Fruit fly (Drosophila melanogaster) whole organism, embryonic: Measurements from ENCODE around the gene CG8051.

Source experiments
- Antp ChIP-seq: fragments of 200-800 bp; sonication (Bioruptor generic); optimal IDR thresholded peaks from 3 replicates; lab custom pipeline; 2016; ENCODE audit warnings: missing biosample characterization, missing genetic modification characterization
- B-H2 ChIP-seq: fragments of 200-800 bp; sonication (Bioruptor generic); optimal IDR thresholded peaks from 2 replicates; lab custom pipeline; 2018; ENCODE audit warnings: missing biosample characterization, mild to moderate bottlenecking, missing genetic modification characterization
- BEAF-32 ChIP-seq: fragments of 200-800 bp; sonication (Bioruptor generic); optimal IDR thresholded peaks from 3 replicates; lab custom pipeline; 2017; ENCODE audit warnings: missing biosample characterization, missing genetic modification characterization, mild to moderate bottlenecking, moderate library complexity, missing genetic modification reagents
- Bgb ChIP-seq: fragments of 200-800 bp; sonication (Bioruptor generic); IDR thresholded peaks from 2 replicates; pipeline ENCODE4 v1.3.6; 2022; ENCODE audit warnings: missing biosample characterization, missing genetic modification characterization; ENCODE audit not compliant: partially characterized antibody
- CG11093 ChIP-seq: fragments of 200-800 bp; sonication (Bioruptor generic); IDR thresholded peaks from 3 replicates; pipeline ENCODE4 v1.3.6; 2022; ENCODE audit warnings: missing biosample characterization, missing genetic modification characterization
- CG11398 ChIP-seq: fragments of 200-800 bp; sonication (Bioruptor generic); optimal IDR thresholded peaks from 2 replicates; lab custom pipeline; 2016; ENCODE audit warnings: missing biosample characterization, missing genetic modification characterization
- CG11696 ChIP-seq: fragments of 200-800 bp; sonication (Bioruptor generic); IDR thresholded peaks from 2 replicates; pipeline ENCODE4 v1.3.6; 2022; ENCODE audit warnings: missing biosample characterization, missing genetic modification characterization
- CG1233 ChIP-seq: fragments of 200-800 bp; sonication (Bioruptor generic); optimal IDR thresholded peaks from 4 replicates; lab custom pipeline; 2018; ENCODE audit warnings: missing biosample characterization, mild to moderate bottlenecking, missing genetic modification characterization
- CG14441 ChIP-seq: fragments of 200-800 bp; sonication (Bioruptor generic); IDR thresholded peaks from 2 replicates; pipeline ENCODE4 v1.3.6; 2022; ENCODE audit warnings: missing biosample characterization, missing genetic modification characterization
- CG14710 ChIP-seq: fragments of 200-800 bp; sonication (Bioruptor generic); optimal IDR thresholded peaks from 3 replicates; lab custom pipeline; 2019; ENCODE audit warnings: missing biosample characterization, mild to moderate bottlenecking, missing genetic modification characterization, moderate library complexity
- CG1603 ChIP-seq: fragments of 200-800 bp; sonication (Bioruptor generic); optimal IDR thresholded peaks from 2 replicates; lab custom pipeline; 2019; ENCODE audit warnings: missing biosample characterization, mild to moderate bottlenecking, missing genetic modification characterization, moderate library complexity
- CG17612 ChIP-seq: fragments of 200-800 bp; sonication (Bioruptor generic); IDR thresholded peaks from 2 replicates; pipeline ENCODE4 v1.3.6; 2022; ENCODE audit warnings: missing biosample characterization, missing genetic modification characterization
- CG18476 ChIP-seq: fragments of 200-800 bp; sonication (Bioruptor generic); optimal IDR thresholded peaks from 2 replicates; lab custom pipeline; 2016; ENCODE audit warnings: missing biosample characterization, mild to moderate bottlenecking, missing genetic modification characterization
- CG18599 ChIP-seq: fragments of 200-800 bp; sonication (Bioruptor generic); optimal IDR thresholded peaks from 3 replicates; lab custom pipeline; 2017; ENCODE audit warnings: missing biosample characterization, missing genetic modification characterization, mild to moderate bottlenecking, moderate library complexity, missing genetic modification reagents
- CG6765 ChIP-seq: fragments of 200-800 bp; sonication (Bioruptor generic); optimal IDR thresholded peaks from 3 replicates; lab custom pipeline; 2017; ENCODE audit warnings: missing biosample characterization, mild to moderate bottlenecking, missing genetic modification characterization
- CG6854 ChIP-seq: fragments of 200-800 bp; sonication (Bioruptor generic); optimal IDR thresholded peaks from 3 replicates; lab custom pipeline; 2017; ENCODE audit warnings: missing biosample characterization, mild to moderate bottlenecking, missing genetic modification characterization
- CG7963 ChIP-seq: fragments of 200-800 bp; sonication (Bioruptor generic); IDR thresholded peaks from 3 replicates; pipeline ENCODE4 v1.3.6; 2022; ENCODE audit warnings: missing biosample characterization, missing genetic modification characterization; ENCODE audit not compliant: partially characterized antibody
- CG7987 ChIP-seq: fragments of 200-800 bp; sonication (Bioruptor generic); optimal IDR thresholded peaks from 2 replicates; lab custom pipeline; 2018; ENCODE audit warnings: missing biosample characterization, mild to moderate bottlenecking, missing genetic modification characterization, moderate library complexity
- CG9727 ChIP-seq: fragments of 200-800 bp; sonication (Bioruptor generic); optimal IDR thresholded peaks from 3 replicates; lab custom pipeline; 2017; ENCODE audit warnings: missing biosample characterization, mild to moderate bottlenecking, missing genetic modification characterization
- Deaf1 ChIP-seq: fragments of 200-800 bp; optimal IDR thresholded peaks from 3 replicates; lab custom pipeline; 2019; ENCODE audit warnings: missing biosample characterization, mild to moderate bottlenecking, missing genetic modification characterization, moderate library complexity
- Doc2 ChIP-seq: fragments of 200-800 bp; sonication (Bioruptor generic); IDR thresholded peaks from 2 replicates; pipeline ENCODE4 v1.3.6; 2022; ENCODE audit warnings: missing biosample characterization, missing genetic modification characterization
- ERR ChIP-seq: fragments of 200-800 bp; sonication (Bioruptor generic); optimal IDR thresholded peaks from 2 replicates; lab custom pipeline; 2016; ENCODE audit warnings: missing biosample characterization, missing genetic modification characterization
- Fer2 ChIP-seq: fragments of 200-800 bp; sonication (Bioruptor generic); optimal IDR thresholded peaks from 2 replicates; lab custom pipeline; 2018; ENCODE audit warnings: missing biosample characterization, mild to moderate bottlenecking, missing genetic modification characterization, moderate library complexity
- HLH54F ChIP-seq: fragments of 200-800 bp; sonication (Bioruptor generic); optimal IDR thresholded peaks from 3 replicates; lab custom pipeline; 2016; ENCODE audit warnings: missing biosample characterization, missing genetic modification characterization
- Hmr ChIP-seq: fragments of 200-800 bp; sonication (Bioruptor generic); optimal IDR thresholded peaks from 3 replicates; lab custom pipeline; 2017; ENCODE audit warnings: mild to moderate bottlenecking, missing biosample characterization, missing genetic modification reagents, missing genetic modification characterization
- Hr39 ChIP-seq: fragments of >200 bp; optimal IDR thresholded peaks from 2 replicates; lab custom pipeline; 2017
- MTF-1 ChIP-seq: fragments of 200-800 bp; sonication (Bioruptor generic); optimal IDR thresholded peaks from 2 replicates; lab custom pipeline; 2018; ENCODE audit warnings: missing biosample characterization, mild to moderate bottlenecking, missing genetic modification characterization, borderline replicate concordance
- Optix ChIP-seq: fragments of 200-800 bp; sonication (Bioruptor generic); IDR thresholded peaks from 3 replicates; pipeline ENCODE4 v1.3.6; 2022; ENCODE audit warnings: missing biosample characterization, missing genetic modification characterization
- Sry-δ ChIP-seq: fragments of 200-800 bp; sonication (Bioruptor generic); optimal IDR thresholded peaks from 2 replicates; lab custom pipeline; 2016; ENCODE audit warnings: missing biosample characterization, missing genetic modification characterization
- Trl ChIP-seq, 3 experiments: fragments of >200 bp in 2 of 3; fragments of 200-800 bp in 1 of 3; sonication (Bioruptor generic) in 1 of 3; optimal IDR thresholded peaks; 2 replicates in 1 of 3; 3 replicates in 2 of 3; lab custom pipeline; 2016 to 2017; ENCODE audit warnings: missing biosample characterization in 1 of 3, missing genetic modification characterization in 1 of 3
- Usf ChIP-seq: fragments of 200-800 bp; sonication (Bioruptor generic); optimal IDR thresholded peaks from 2 replicates; lab custom pipeline; 2017; ENCODE audit warnings: missing genotype, missing biosample characterization, missing genetic modification characterization
- Xrp1 ChIP-seq: fragments of 200-800 bp; sonication (Bioruptor generic); IDR thresholded peaks from 2 replicates; pipeline ENCODE4 v1.3.6; 2022; ENCODE audit warnings: missing biosample characterization, missing genetic modification characterization
- ara ChIP-seq: fragments of 200-800 bp; sonication (Bioruptor generic); IDR thresholded peaks from 2 replicates; pipeline ENCODE4 v1.3.6; 2022; ENCODE audit warnings: missing biosample characterization, missing genetic modification characterization
- crp ChIP-seq, 2 experiments: fragments of 200-800 bp; sonication (Bioruptor generic); optimal IDR thresholded peaks; 2 replicates in 1 of 2; 3 replicates in 1 of 2; lab custom pipeline; 2017; ENCODE audit warnings: missing biosample characterization in 2 of 2, missing genetic modification characterization in 2 of 2, mild to moderate bottlenecking in 1 of 2, moderate library complexity in 1 of 2
- gem ChIP-seq: fragments of 200-800 bp; sonication (Bioruptor generic); optimal IDR thresholded peaks from 2 replicates; lab custom pipeline; 2019; ENCODE audit warnings: missing biosample characterization, mild to moderate bottlenecking, missing genetic modification characterization, moderate library complexity
- grau ChIP-seq: fragments of 200-800 bp; optimal IDR thresholded peaks from 3 replicates; lab custom pipeline; 2019; ENCODE audit warnings: missing biosample characterization, mild to moderate bottlenecking, missing genetic modification characterization, moderate library complexity
- lbe ChIP-seq: fragments of 200-800 bp; sonication (Bioruptor generic); optimal IDR thresholded peaks from 2 replicates; lab custom pipeline; 2016; ENCODE audit warnings: missing biosample characterization, mild to moderate bottlenecking, missing genetic modification characterization
- maf-S ChIP-seq: fragments of 200-800 bp; sonication (Bioruptor generic); optimal IDR thresholded peaks from 2 replicates; lab custom pipeline; 2016; ENCODE audit warnings: missing biosample characterization, missing genetic modification characterization
- nerfin-2 ChIP-seq: fragments of 200-800 bp; sonication (Bioruptor generic); IDR thresholded peaks from 2 replicates; pipeline ENCODE4 v1.3.6; 2022; ENCODE audit warnings: missing biosample characterization, missing genetic modification characterization; ENCODE audit not compliant: partially characterized antibody
- odd ChIP-seq: fragments of 200-800 bp; sonication (Bioruptor generic); optimal IDR thresholded peaks from 2 replicates; lab custom pipeline; 2017; ENCODE audit warnings: missing biosample characterization, mild to moderate bottlenecking, missing genetic modification characterization
- p53 ChIP-seq: fragments of 200-800 bp; sonication (Bioruptor generic); optimal IDR thresholded peaks from 2 replicates; lab custom pipeline; 2016; ENCODE audit warnings: missing biosample characterization, missing genetic modification characterization
- pan ChIP-seq, 4 experiments: fragments of >200 bp in 3 of 4; fragments of 200-800 bp in 1 of 4; sonication (Bioruptor generic) in 1 of 4; optimal IDR thresholded peaks in 3 of 4; IDR thresholded peaks in 1 of 4; 2 replicates each; pipeline versions ENCODE4 v1.3.6 to Lab custom; 2017 to 2022; ENCODE audit warnings: missing biosample characterization in 2 of 4, missing genetic modification characterization in 2 of 4, mixed read lengths in 1 of 4
- pzg ChIP-seq: fragments of 200-800 bp; sonication (Bioruptor generic); optimal IDR thresholded peaks from 3 replicates; lab custom pipeline; 2018; ENCODE audit warnings: missing biosample characterization, mild to moderate bottlenecking, missing genetic modification characterization, moderate library complexity
- row ChIP-seq: fragments of 200-800 bp; sonication (Bioruptor generic); IDR thresholded peaks from 3 replicates; pipeline ENCODE4 v1.3.6; 2022; ENCODE audit warnings: missing biosample characterization, missing genetic modification characterization
- schlank ChIP-seq: fragments of 200-800 bp; sonication (Bioruptor generic); optimal IDR thresholded peaks from 2 replicates; lab custom pipeline; 2018; ENCODE audit warnings: missing biosample characterization, mild to moderate bottlenecking, missing genetic modification characterization
- vfl ChIP-seq: fragments of 200-800 bp; sonication (Bioruptor generic); optimal IDR thresholded peaks from 2 replicates; lab custom pipeline; 2016; ENCODE audit warnings: missing biosample characterization, missing genetic modification characterization
- wek ChIP-seq: fragments of 200-800 bp; sonication (Bioruptor generic); optimal IDR thresholded peaks from 3 replicates; lab custom pipeline; 2018; ENCODE audit warnings: missing biosample characterization, mild to moderate bottlenecking, missing genetic modification characterization, moderate library complexity
- z ChIP-seq: fragments of 200-800 bp; sonication (Bioruptor generic); IDR thresholded peaks from 3 replicates; pipeline ENCODE4 v1.3.6; 2022; ENCODE audit warnings: missing biosample characterization, missing genetic modification characterization
- zf30C ChIP-seq: fragments of 200-800 bp; sonication (Bioruptor generic); optimal IDR thresholded peaks from 3 replicates; lab custom pipeline; 2018; ENCODE audit warnings: missing biosample characterization, mild to moderate bottlenecking, missing genetic modification characterization

CG8051 gene

dm6 chrX:19261528-19262102 lies 46.1 kb downstream of the CG8051 start, which contains the start of gene Vav (continued):
- no peak for TF ChIP-seq CG9727
- no peak for TF ChIP-seq Trl (optimal IDR thresholded peaks at IDR 0.05; lab: Kevin White, UChicago)
- TF ChIP-seq Trl (GFP tag; optimal IDR thresholded peaks at IDR 0.05; lab: Kevin White, UChicago), result no peak
- TF ChIP-seq CG6854 (GFP tag; lab: Kevin White, UChicago), result peak; percentile 1
- no peak for TF ChIP-seq CG1233
- no peak for TF ChIP-seq gem
- TF ChIP-seq Usf (GFP tag; lab: Kevin White, UChicago), result no peak
- no peak for TF ChIP-seq ara (GFP tag; lab: Robert Waterston, UW)
- TF ChIP-seq ERR (GFP tag; lab: Kevin White, UChicago), result no peak
- TF ChIP-seq CG7963 (GFP tag; lab: Robert Waterston, UW), result peak; percentile 20; the same call in 1 of the 3 replicates
- peak; percentile 27; the same call in 1 of the 3 replicates for TF ChIP-seq row
- TF ChIP-seq CG11093 (GFP tag; lab: Robert Waterston, UW), result no peak
- no peak for TF ChIP-seq schlank (tag; lab: Kevin White, UChicago)
- no peak for TF ChIP-seq Hmr (GFP tag; lab: Kevin White, UChicago)
- peak; percentile 22 for TF ChIP-seq CG7987 (GFP tag; lab: Kevin White, UChicago)
- TF ChIP-seq p53 (GFP tag; lab: Kevin White, UChicago), result no peak
- peak; percentile 3 for TF ChIP-seq grau (tag; lab: Kevin White, UChicago)
- no peak for TF ChIP-seq CG17612 (GFP tag; lab: Robert Waterston, UW)
- peak; percentile 34 for TF ChIP-seq MTF-1 (GFP tag; lab: Kevin White, UChicago)
- no peak for TF ChIP-seq Optix (GFP tag; lab: Robert Waterston, UW)
- no peak for TF ChIP-seq Hr39 (lab: Kevin White, UChicago)
- no peak for TF ChIP-seq CG11398 (GFP tag; lab: Kevin White, UChicago)
- peak; percentile 10 for TF ChIP-seq Sry-δ (GFP tag; lab: Kevin White, UChicago)
- peak; percentile 50; the same call in 1 of the 2 replicates for TF ChIP-seq Bgb (GFP tag; lab: Robert Waterston, UW)
- peak; percentile 63 for TF ChIP-seq zf30C (GFP tag; lab: Kevin White, UChicago)
- no peak for TF ChIP-seq pan (optimal IDR thresholded peaks at IDR 0.05; lab: Kevin White, UChicago)
- TF ChIP-seq pan (GFP tag; optimal IDR thresholded peaks at IDR 0.05 in 1 of 2, IDR thresholded peaks at IDR 0.05 in 1 of 2), result peak in 1 of 2 experiments; percentile 37
- peak; percentile 48 for TF ChIP-seq pzg (GFP tag; lab: Kevin White, UChicago)
- no peak for TF ChIP-seq lbe
- no peak for TF ChIP-seq nerfin-2 (GFP tag; lab: Robert Waterston, UW)
- no peak for TF ChIP-seq CG18476 (GFP tag; lab: Kevin White, UChicago)
- TF ChIP-seq CG18599 (GFP tag; lab: Kevin White, UChicago), result no peak
- TF ChIP-seq CG14710 (tag; lab: Kevin White, UChicago), result peak; percentile 24
- no peak for TF ChIP-seq CG14441 (GFP tag; lab: Robert Waterston, UW)
- TF ChIP-seq CG1603 (tag; lab: Kevin White, UChicago), result no peak
- TF ChIP-seq vfl, result no peak
- no peak for TF ChIP-seq B-H2
- peak; percentile 22 for TF ChIP-seq wek (GFP tag; lab: Kevin White, UChicago)
- TF ChIP-seq Fer2 (tag; lab: Kevin White, UChicago), result no peak
- peak; percentile 52 for TF ChIP-seq odd (GFP tag; lab: Kevin White, UChicago)
- TF ChIP-seq CG6765 (GFP tag; lab: Kevin White, UChicago), result no peak
- TF ChIP-seq Doc2, result no peak
- TF ChIP-seq CG11696 (GFP tag; lab: Robert Waterston, UW), result no peak
- no peak for TF ChIP-seq HLH54F
- TF ChIP-seq Deaf1 (tag; lab: Kevin White, UChicago), result peak; percentile 37
- TF ChIP-seq crp (GFP tag; optimal IDR thresholded peaks at IDR 0.05; lab: Kevin White, UChicago), result no peak
- no peak for TF ChIP-seq z (GFP tag; lab: Robert Waterston, UW)
- no peak for TF ChIP-seq maf-S (GFP tag; lab: Kevin White, UChicago)
- TF ChIP-seq BEAF-32 (GFP tag; lab: Kevin White, UChicago), result peak; percentile 36
- no peak for TF ChIP-seq Antp (GFP tag; lab: Kevin White, UChicago)
- no peak for TF ChIP-seq Xrp1 (GFP tag; lab: Robert Waterston, UW)
